Fruit fly (Drosophila melanogaster) whole organism, embryonic: ENCODE results near the gene AnxB9.

Experiments used
- Ada2b ChIP-seq: fragments of 200-800 bp; sonication (Bioruptor generic); IDR thresholded peaks from 2 replicates; pipeline ENCODE4 v1.3.6; 2022; ENCODE audit warnings: missing biosample characterization, missing genetic modification characterization
- Aef1 ChIP-seq: fragments of 200-800 bp; sonication (Bioruptor generic); IDR thresholded peaks from 3 replicates; pipeline ENCODE4 v1.3.6; 2022; ENCODE audit warnings: missing biosample characterization, missing genetic modification characterization
- Awh ChIP-seq: fragments of 200-800 bp; sonication (Bioruptor generic); IDR thresholded peaks from 2 replicates; pipeline ENCODE4, ENCODE4 v1.3.6; 2022; ENCODE audit warnings: missing biosample characterization, missing genetic modification characterization
- B-H1 ChIP-seq: fragments of 200-800 bp; sonication (Bioruptor generic); IDR thresholded peaks from 3 replicates; pipeline ENCODE4 v1.3.6; 2022; ENCODE audit warnings: missing biosample characterization, missing genetic modification characterization
- BtbVII ChIP-seq: fragments of 200-800 bp; sonication (Bioruptor generic); optimal IDR thresholded peaks from 3 replicates; lab custom pipeline; 2017; ENCODE audit warnings: missing biosample characterization, mild to moderate bottlenecking, missing genetic modification characterization
- CG10147 ChIP-seq: fragments of 200-800 bp; sonication (Bioruptor generic); optimal IDR thresholded peaks from 2 replicates; lab custom pipeline; 2019; ENCODE audit warnings: missing biosample characterization, mild to moderate bottlenecking, missing genetic modification characterization, moderate library complexity
- CG10209 ChIP-seq: fragments of 200-800 bp; sonication (Bioruptor generic); optimal IDR thresholded peaks from 3 replicates; lab custom pipeline; 2017; ENCODE audit warnings: missing biosample characterization, mild to moderate bottlenecking, missing genetic modification characterization, missing genetic modification reagents
- CG10654 ChIP-seq: fragments of 200-800 bp; sonication (Bioruptor generic); optimal IDR thresholded peaks from 2 replicates; lab custom pipeline; 2016; ENCODE audit warnings: missing biosample characterization, missing genetic modification characterization
- CG11695 ChIP-seq: fragments of 200-800 bp; sonication (Bioruptor generic); IDR thresholded peaks from 3 replicates; pipeline ENCODE4 v1.3.6; 2022; ENCODE audit warnings: missing biosample characterization, missing genetic modification characterization
- CG12155 ChIP-seq: fragments of 200-800 bp; sonication (Bioruptor generic); optimal IDR thresholded peaks from 3 replicates; lab custom pipeline; 2016; ENCODE audit warnings: missing biosample characterization, missing genetic modification characterization
- CG12391 ChIP-seq: fragments of 200-800 bp; sonication (Bioruptor generic); optimal IDR thresholded peaks from 3 replicates; lab custom pipeline; 2018; ENCODE audit warnings: missing biosample characterization, mild to moderate bottlenecking, missing genetic modification characterization, moderate library complexity
- CG14860 ChIP-seq: fragments of 200-800 bp; sonication (Bioruptor generic); IDR thresholded peaks from 3 replicates; pipeline ENCODE4 v1.3.6; 2022; ENCODE audit warnings: missing biosample characterization, missing genetic modification characterization; ENCODE audit not compliant: partially characterized antibody
- CG15073 ChIP-seq: fragments of 200-800 bp; sonication (Bioruptor generic); optimal IDR thresholded peaks from 2 replicates; lab custom pipeline; 2016; ENCODE audit warnings: missing biosample characterization, missing genetic modification characterization
- CG15514 ChIP-seq: fragments of 200-800 bp; sonication (Bioruptor generic); optimal IDR thresholded peaks from 3 replicates; lab custom pipeline; 2017; ENCODE audit warnings: missing biosample characterization, missing genetic modification characterization, mild to moderate bottlenecking, moderate library complexity, missing genetic modification reagents
- CG1602 ChIP-seq: fragments of 200-800 bp; sonication (Bioruptor generic); optimal IDR thresholded peaks from 3 replicates; lab custom pipeline; 2016; ENCODE audit warnings: missing biosample characterization, missing genetic modification characterization
- CG17359 ChIP-seq: fragments of 200-800 bp; sonication (Bioruptor generic); optimal IDR thresholded peaks from 3 replicates; lab custom pipeline; 2018; ENCODE audit warnings: missing biosample characterization, mild to moderate bottlenecking, missing genetic modification characterization, moderate library complexity
- CG17912 ChIP-seq: fragments of 200-800 bp; sonication (Bioruptor generic); optimal IDR thresholded peaks from 2 replicates; lab custom pipeline; 2018; ENCODE audit warnings: missing biosample characterization, mild to moderate bottlenecking, missing genetic modification characterization
- CG18619 ChIP-seq: fragments of 200-800 bp; sonication (Bioruptor generic); optimal IDR thresholded peaks from 3 replicates; lab custom pipeline; 2017; ENCODE audit warnings: missing biosample characterization, mild to moderate bottlenecking, missing genetic modification characterization
- CG2129 ChIP-seq: fragments of 200-800 bp; sonication (Bioruptor generic); IDR thresholded peaks from 2 replicates; pipeline ENCODE4 v1.3.6; 2022; ENCODE audit warnings: missing biosample characterization, missing genetic modification characterization; ENCODE audit not compliant: partially characterized antibody
- CG31365 ChIP-seq: fragments of 200-800 bp; sonication (Bioruptor generic); optimal IDR thresholded peaks from 2 replicates; lab custom pipeline; 2018; ENCODE audit warnings: missing biosample characterization, mild to moderate bottlenecking, missing genetic modification characterization
- CG31441 ChIP-seq: fragments of 200-800 bp; sonication (Bioruptor generic); IDR thresholded peaks from 2 replicates; pipeline ENCODE4 v1.3.6; 2022; ENCODE audit warnings: missing biosample characterization, missing genetic modification characterization
- CG3847 ChIP-seq: fragments of 200-800 bp; sonication (Bioruptor generic); IDR thresholded peaks from 2 replicates; pipeline ENCODE4 v1.3.6; 2022; ENCODE audit warnings: missing biosample characterization, missing genetic modification characterization
- CG3995 ChIP-seq: fragments of 200-800 bp; sonication (Bioruptor generic); optimal IDR thresholded peaks from 3 replicates; lab custom pipeline; 2016; ENCODE audit warnings: missing biosample characterization, missing genetic modification characterization
- CG6254 ChIP-seq: fragments of 200-800 bp; sonication (Bioruptor generic); optimal IDR thresholded peaks from 3 replicates; lab custom pipeline; 2017; ENCODE audit warnings: mild to moderate bottlenecking, missing biosample characterization, missing genetic modification reagents, missing genetic modification characterization
- CG6765 ChIP-seq: fragments of 200-800 bp; sonication (Bioruptor generic); optimal IDR thresholded peaks from 3 replicates; lab custom pipeline; 2017; ENCODE audit warnings: missing biosample characterization, mild to moderate bottlenecking, missing genetic modification characterization
- CG9437 ChIP-seq: fragments of 200-800 bp; sonication (Bioruptor generic); optimal IDR thresholded peaks from 2 replicates; lab custom pipeline; 2018; ENCODE audit warnings: missing biosample characterization, mild to moderate bottlenecking, missing genetic modification characterization
- CG9817 ChIP-seq: fragments of 200-800 bp; sonication (Bioruptor generic); optimal IDR thresholded peaks from 2 replicates; lab custom pipeline; 2018; ENCODE audit warnings: missing biosample characterization, mild to moderate bottlenecking, missing genetic modification characterization, moderate library complexity
- CG9876 ChIP-seq: fragments of 200-800 bp; sonication (Bioruptor generic); optimal IDR thresholded peaks from 2 replicates; lab custom pipeline; 2016; ENCODE audit warnings: missing biosample characterization, missing genetic modification characterization
- CkIIα-i1 ChIP-seq: fragments of 200-800 bp; sonication (Bioruptor generic); IDR thresholded peaks from 2 replicates; pipeline ENCODE4 v1.3.6; 2022; ENCODE audit warnings: missing biosample characterization, missing genetic modification characterization
- Fer3 ChIP-seq: fragments of 200-800 bp; sonication (Bioruptor generic); optimal IDR thresholded peaks from 2 replicates; lab custom pipeline; 2018; ENCODE audit warnings: missing biosample characterization, mild to moderate bottlenecking, missing genetic modification characterization, moderate library complexity
- Gsc ChIP-seq: fragments of 200-800 bp; sonication (Bioruptor generic); IDR thresholded peaks from 2 replicates; pipeline ENCODE4 v1.3.6; 2022; ENCODE audit warnings: missing biosample characterization, missing genetic modification characterization
- Hey ChIP-seq: fragments of 200-800 bp; sonication (Bioruptor generic); optimal IDR thresholded peaks from 3 replicates; lab custom pipeline; 2018; ENCODE audit warnings: missing biosample characterization, mild to moderate bottlenecking, missing genetic modification characterization
- HmgZ ChIP-seq: fragments of 200-800 bp; sonication (Bioruptor generic); optimal IDR thresholded peaks from 2 replicates; lab custom pipeline; 2018; ENCODE audit warnings: missing biosample characterization, mild to moderate bottlenecking, missing genetic modification characterization
- NC2α ChIP-seq: fragments of 200-800 bp; sonication (Bioruptor generic); optimal IDR thresholded peaks from 2 replicates; lab custom pipeline; 2016; ENCODE audit warnings: missing biosample characterization, missing genetic modification characterization
- ase ChIP-seq: fragments of 200-800 bp; sonication (Bioruptor generic); IDR thresholded peaks from 3 replicates; pipeline ENCODE4 v1.3.6; 2022; ENCODE audit warnings: missing biosample characterization, missing genetic modification characterization
- cato ChIP-seq: fragments of 200-800 bp; sonication (Bioruptor generic); optimal IDR thresholded peaks from 2 replicates; lab custom pipeline; 2016; ENCODE audit warnings: missing biosample characterization, missing genetic modification characterization, borderline replicate concordance
- chn ChIP-seq: fragments of 200-800 bp; sonication (Bioruptor generic); optimal IDR thresholded peaks from 2 replicates; lab custom pipeline; 2016; ENCODE audit warnings: missing biosample characterization, missing genetic modification characterization
- dmrt99B ChIP-seq: fragments of 200-800 bp; sonication (Bioruptor generic); optimal IDR thresholded peaks from 2 replicates; lab custom pipeline; 2018; ENCODE audit warnings: missing biosample characterization, mild to moderate bottlenecking, missing genetic modification characterization, moderate library complexity
- fd64A ChIP-seq: fragments of 200-800 bp; sonication (Bioruptor generic); optimal IDR thresholded peaks from 3 replicates; lab custom pipeline; 2018; ENCODE audit warnings: missing biosample characterization, mild to moderate bottlenecking, missing genetic modification characterization
- gce ChIP-seq: fragments of 200-800 bp; sonication (Bioruptor generic); IDR thresholded peaks from 3 replicates; pipeline ENCODE4 v1.3.6; 2022; ENCODE audit warnings: missing biosample characterization, missing genetic modification characterization
- h ChIP-seq: fragments of >200 bp; optimal IDR thresholded peaks from 2 replicates; lab custom pipeline; 2017
- jing ChIP-seq: fragments of 200-800 bp; sonication (Bioruptor generic); optimal IDR thresholded peaks from 2 replicates; lab custom pipeline; 2018; ENCODE audit warnings: missing biosample characterization, mild to moderate bottlenecking, missing genetic modification characterization
- kah ChIP-seq: fragments of 200-800 bp; sonication (Bioruptor generic); optimal IDR thresholded peaks from 2 replicates; lab custom pipeline; 2018; ENCODE audit warnings: missing biosample characterization, mild to moderate bottlenecking, missing genetic modification characterization
- kay ChIP-seq: fragments of 200-800 bp; sonication (Bioruptor generic); optimal IDR thresholded peaks from 2 replicates; lab custom pipeline; 2016; ENCODE audit warnings: missing biosample characterization, missing genetic modification characterization
- nerfin-2 ChIP-seq: fragments of 200-800 bp; sonication (Bioruptor generic); IDR thresholded peaks from 2 replicates; pipeline ENCODE4 v1.3.6; 2022; ENCODE audit warnings: missing biosample characterization, missing genetic modification characterization; ENCODE audit not compliant: partially characterized antibody
- org-1 ChIP-seq: fragments of 200-800 bp; sonication (Bioruptor generic); optimal IDR thresholded peaks from 2 replicates; lab custom pipeline; 2017; ENCODE audit warnings: missing biosample characterization, missing genetic modification characterization
- pnt ChIP-seq: fragments of 200-800 bp; sonication (Bioruptor generic); optimal IDR thresholded peaks from 3 replicates; lab custom pipeline; 2016; ENCODE audit warnings: missing biosample characterization, missing genetic modification characterization
- ro ChIP-seq: fragments of 200-800 bp; sonication (Bioruptor generic); IDR thresholded peaks from 2 replicates; pipeline ENCODE4 v1.3.6; 2022; ENCODE audit warnings: missing biosample characterization, missing genetic modification characterization
- trh ChIP-seq: fragments of 200-800 bp; sonication (Bioruptor generic); optimal IDR thresholded peaks from 2 replicates; lab custom pipeline; 2016; ENCODE audit warnings: missing biosample characterization, missing genetic modification characterization
- unc-4 ChIP-seq: fragments of 200-800 bp; sonication (Bioruptor generic); IDR thresholded peaks from 2 replicates; pipeline ENCODE4 v1.3.6; 2022; ENCODE audit warnings: missing biosample characterization, missing genetic modification characterization; ENCODE audit not compliant: partially characterized antibody

AnxB9 gene

DNA sequence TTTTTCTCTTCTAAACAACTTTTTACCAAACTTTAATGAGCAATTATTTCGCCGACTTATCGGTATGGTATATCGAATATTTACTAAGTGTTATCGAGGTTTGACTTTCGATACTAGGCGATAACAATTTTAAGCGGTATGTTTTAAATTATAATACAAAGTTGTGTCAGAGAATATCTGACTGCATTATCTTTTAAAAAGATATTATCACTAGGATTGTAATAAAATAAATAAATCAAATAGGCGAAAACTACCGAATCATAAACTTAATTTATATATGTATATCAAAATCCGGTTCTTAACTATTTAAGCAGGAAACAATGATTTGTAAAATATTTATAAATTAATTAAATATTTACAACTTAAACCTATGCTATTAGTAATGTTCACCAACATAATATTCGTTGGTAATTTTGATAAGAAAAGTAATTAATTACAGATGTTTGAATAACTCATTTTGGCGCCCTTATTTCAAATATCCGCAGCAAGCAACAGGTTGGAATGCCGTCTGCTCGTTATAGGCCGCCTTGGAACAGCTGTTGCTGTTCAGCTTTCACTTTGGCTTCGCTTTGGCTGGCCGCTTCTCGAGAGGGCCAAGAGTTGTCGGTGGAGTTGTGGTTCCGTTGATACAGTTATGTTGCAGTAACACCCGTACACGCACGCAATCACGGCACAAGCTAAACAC, 43.0 kb downstream of the AnxB9 start, which contains the start of the genes Sec15 and rtet (continued):
- TF ChIP-seq jing (GFP tag; lab: Kevin White, UChicago), result no peak
- TF ChIP-seq NC2α (GFP tag; lab: Kevin White, UChicago), result no peak
- no peak for TF ChIP-seq CG3995 (GFP tag; lab: Kevin White, UChicago)
- no peak for TF ChIP-seq CG2129 (GFP tag; lab: Robert Waterston, UW)
- no peak for TF ChIP-seq CG15073 (GFP tag; lab: Kevin White, UChicago)
- peak; percentile 54 for TF ChIP-seq CG10209 (GFP tag; lab: Kevin White, UChicago)
- peak; percentile 64 for TF ChIP-seq HmgZ (tag; lab: Kevin White, UChicago)
- peak; percentile 63 for TF ChIP-seq CG17359
- TF ChIP-seq h (lab: Kevin White, UChicago), result no peak
- TF ChIP-seq CG10654 (GFP tag; lab: Kevin White, UChicago), result peak; percentile 40
- TF ChIP-seq nerfin-2, result peak; percentile 66
- no peak for TF ChIP-seq CG6254
- TF ChIP-seq CG11695, result no peak
- peak; percentile 39; the same call in 1 of the 3 replicates for TF ChIP-seq ase
- peak; percentile 15 for TF ChIP-seq chn (GFP tag; lab: Kevin White, UChicago)
- peak; percentile 52 for TF ChIP-seq CG9817 (tag; lab: Kevin White, UChicago)
- TF ChIP-seq org-1 (GFP tag; lab: Kevin White, UChicago), result no peak
- TF ChIP-seq pnt (GFP tag; lab: Kevin White, UChicago), result no peak
- peak; percentile 50 for TF ChIP-seq Fer3 (tag; lab: Kevin White, UChicago)
- TF ChIP-seq CG14860 (GFP tag; lab: Robert Waterston, UW), result peak; percentile 43; the same call in 2 of the 3 replicates
- no peak for TF ChIP-seq Hey (tag; lab: Kevin White, UChicago)
- peak; percentile 55 for TF ChIP-seq CG31441 (GFP tag; lab: Robert Waterston, UW)
- no peak for TF ChIP-seq Gsc (GFP tag; lab: Robert Waterston, UW)
- peak; percentile 50 for TF ChIP-seq CG9437 (GFP tag; lab: Kevin White, UChicago)
- TF ChIP-seq CG6765 (GFP tag; lab: Kevin White, UChicago), result peak; percentile 25
- TF ChIP-seq CG3847 (GFP tag; lab: Robert Waterston, UW), result peak; percentile 48; the same call in 1 of the 2 replicates
- peak; percentile 41; the same call in 1 of the 2 replicates for TF ChIP-seq Ada2b (GFP tag; lab: Robert Waterston, UW)
- TF ChIP-seq CG9876 (GFP tag; lab: Kevin White, UChicago), result peak; percentile 21
- TF ChIP-seq ro (GFP tag; lab: Robert Waterston, UW), result no peak
- TF ChIP-seq CG18619 (GFP tag; lab: Kevin White, UChicago), result peak; percentile 55
- peak; percentile 98 for TF ChIP-seq kah (GFP tag; lab: Kevin White, UChicago)
- no peak for TF ChIP-seq cato (GFP tag; lab: Kevin White, UChicago)
- peak; percentile 55 for TF ChIP-seq CG12155 (GFP tag; lab: Kevin White, UChicago)
- TF ChIP-seq CkIIα-i1 (GFP tag; lab: Robert Waterston, UW), result no peak
- TF ChIP-seq CG17912 (GFP tag; lab: Kevin White, UChicago), result no peak
- no peak for TF ChIP-seq Aef1
- no peak for TF ChIP-seq CG31365 (tag; lab: Kevin White, UChicago)
- no peak for TF ChIP-seq gce (GFP tag; lab: Robert Waterston, UW)
- no peak for TF ChIP-seq dmrt99B (tag; lab: Kevin White, UChicago)
- no peak; the same call in 2 of the 3 replicates for TF ChIP-seq B-H1
- TF ChIP-seq CG15514 (GFP tag; lab: Kevin White, UChicago), result peak; percentile 61
- TF ChIP-seq Awh (GFP tag; lab: Robert Waterston, UW), result no peak
- peak; percentile 77 for TF ChIP-seq CG12391 (tag; lab: Kevin White, UChicago)
- no peak for TF ChIP-seq fd64A (GFP tag; lab: Kevin White, UChicago)
- peak; percentile 9 for TF ChIP-seq BtbVII (GFP tag; lab: Kevin White, UChicago)
- no peak for TF ChIP-seq kay (GFP tag; lab: Kevin White, UChicago)
- no peak for TF ChIP-seq CG10147
- no peak for TF ChIP-seq trh (GFP tag; lab: Kevin White, UChicago)
- TF ChIP-seq unc-4 (GFP tag; lab: Robert Waterston, UW), result peak; percentile 68
- peak; percentile 15 for TF ChIP-seq CG1602 (GFP tag; lab: Kevin White, UChicago)
